Worm (Caenorhabditis elegans) whole organism, L2 larva: ENCODE data around the gene fbxc-51.

ENCODE experiments used
- C34F6.9 ChIP-seq: fragments of 150-350 bp; optimal IDR thresholded peaks from 2 replicates; lab custom pipeline; 2014; ENCODE audit warnings: missing biosample characterization, missing genetic modification characterization
- F13H6.1 ChIP-seq: sonication (generic microtip); optimal IDR thresholded peaks from 2 replicates; lab custom pipeline; 2016; ENCODE audit warnings: missing genetic modification characterization, missing compliant biosample characterization
- Y55F3AM.14 ChIP-seq: fragments of 200-800 bp; sonication (Bioruptor generic); optimal IDR thresholded peaks from 2 replicates; lab custom pipeline; 2018; ENCODE audit warnings: mild to moderate bottlenecking, missing genetic modification characterization, missing compliant biosample characterization
- aly-2 ChIP-seq: fragments of 150-350 bp; optimal IDR thresholded peaks from 2 replicates; lab custom pipeline; 2014; ENCODE audit warnings: missing biosample characterization, missing genetic modification characterization
- ama-1 ChIP-seq: fragments of 150-350 bp; optimal IDR thresholded peaks from 2 replicates; lab custom pipeline; 2018; ENCODE audit warnings: inconsistent platforms
- blmp-1 ChIP-seq: sonication (generic microtip); optimal IDR thresholded peaks from 2 replicates; lab custom pipeline; 2017; ENCODE audit warnings: missing genetic modification characterization, mild to moderate bottlenecking, missing compliant biosample characterization, antibody characterized with exemption, moderate library complexity; ENCODE audit not compliant: insufficient read depth
- ceh-16 ChIP-seq: fragments of 150-350 bp; optimal IDR thresholded peaks from 2 replicates; lab custom pipeline; 2014; ENCODE audit warnings: missing biosample characterization, missing genetic modification characterization
- ceh-82 ChIP-seq: fragments of 150-350 bp; optimal IDR thresholded peaks from 2 replicates; lab custom pipeline; 2014; ENCODE audit warnings: missing biosample characterization, missing genetic modification characterization
- crh-2 ChIP-seq: sonication (generic microtip); optimal IDR thresholded peaks from 2 replicates; lab custom pipeline; 2017; ENCODE audit warnings: missing biosample characterization, missing genetic modification characterization
- dmd-4 ChIP-seq: sonication (generic microtip); optimal IDR thresholded peaks from 2 replicates; lab custom pipeline; 2017; ENCODE audit warnings: missing biosample characterization, missing genetic modification characterization
- egl-27 ChIP-seq: sonication (generic microtip); optimal IDR thresholded peaks from 3 replicates; lab custom pipeline; 2017; ENCODE audit warnings: missing biosample characterization, missing genetic modification reagents, missing genetic modification characterization
- elt-3 ChIP-seq: sonication (generic microtip); optimal IDR thresholded peaks from 2 replicates; lab custom pipeline; 2017; ENCODE audit warnings: missing biosample characterization, missing genetic modification characterization
- fos-1 ChIP-seq: fragments of 150-350 bp; optimal IDR thresholded peaks from 2 replicates; lab custom pipeline; 2014; ENCODE audit warnings: missing biosample characterization, missing genetic modification characterization
- gmeb-1 ChIP-seq: fragments of 150-350 bp; optimal IDR thresholded peaks from 2 replicates; lab custom pipeline; 2014; ENCODE audit warnings: missing biosample characterization, missing genetic modification characterization
- lin-13 ChIP-seq: fragments of 150-350 bp; optimal IDR thresholded peaks from 2 replicates; lab custom pipeline; 2014; ENCODE audit warnings: missing biosample characterization, missing genetic modification reagents, missing genetic modification characterization
- lin-39 ChIP-seq: fragments of 150-350 bp; optimal IDR thresholded peaks from 2 replicates; lab custom pipeline; 2014; ENCODE audit warnings: missing biosample characterization, missing genetic modification reagents, missing genetic modification characterization
- lsy-2 ChIP-seq, 2 experiments: fragments of 150-350 bp in 1 of 2; sonication (generic microtip) in 1 of 2; optimal IDR thresholded peaks; 2 replicates each; lab custom pipeline; 2014 to 2017; ENCODE audit warnings: missing biosample characterization in 2 of 2, missing genetic modification characterization in 2 of 2
- mab-5 ChIP-seq: fragments of 150-350 bp; optimal IDR thresholded peaks from 2 replicates; lab custom pipeline; 2014; ENCODE audit warnings: missing biosample characterization, missing genetic modification characterization
- nhr-11 ChIP-seq: fragments of 150-350 bp; optimal IDR thresholded peaks from 2 replicates; lab custom pipeline; 2014; ENCODE audit warnings: missing biosample characterization, missing genetic modification characterization
- nhr-129 ChIP-seq: fragments of 150-350 bp; optimal IDR thresholded peaks from 2 replicates; lab custom pipeline; 2014; ENCODE audit warnings: missing biosample characterization, missing genetic modification characterization
- nhr-237 ChIP-seq: fragments of 150-350 bp; optimal IDR thresholded peaks from 2 replicates; lab custom pipeline; 2014; ENCODE audit warnings: missing biosample characterization, missing genetic modification characterization
- nhr-25 ChIP-seq: fragments of 150-350 bp; sonication (generic microtip); optimal IDR thresholded peaks from 3 replicates; lab custom pipeline; 2014; ENCODE audit warnings: missing biosample characterization, missing genetic modification characterization
- nhr-6 ChIP-seq: fragments of 150-350 bp; optimal IDR thresholded peaks from 2 replicates; lab custom pipeline; 2014; ENCODE audit warnings: missing biosample characterization, missing genetic modification characterization
- nhr-77 ChIP-seq: fragments of 150-350 bp; optimal IDR thresholded peaks from 2 replicates; lab custom pipeline; 2014; ENCODE audit warnings: missing biosample characterization, missing genetic modification characterization
- peb-1 ChIP-seq: fragments of 150-350 bp; optimal IDR thresholded peaks from 2 replicates; lab custom pipeline; 2014; ENCODE audit warnings: missing biosample characterization, missing genetic modification characterization
- sem-4 ChIP-seq: fragments of 150-350 bp; optimal IDR thresholded peaks from 2 replicates; lab custom pipeline; 2014; ENCODE audit warnings: missing biosample characterization, missing genetic modification reagents, missing genetic modification characterization
- skn-1 ChIP-seq: sonication (generic microtip); optimal IDR thresholded peaks from 2 replicates; lab custom pipeline; 2017; ENCODE audit warnings: missing biosample characterization, missing genetic modification characterization
- sma-3 ChIP-seq: sonication (generic microtip); optimal IDR thresholded peaks from 2 replicates; lab custom pipeline; 2016; ENCODE audit warnings: missing genetic modification reagents, missing genetic modification characterization, missing compliant biosample characterization
- sma-9 ChIP-seq, 2 experiments: fragments of 150-350 bp in 1 of 2; sonication (generic microtip) in 1 of 2; optimal IDR thresholded peaks; 2 replicates each; lab custom pipeline; 2014 to 2016; ENCODE audit warnings: missing genetic modification characterization in 2 of 2, mild to moderate bottlenecking in 1 of 2, missing biosample characterization in 1 of 2, missing compliant biosample characterization in 1 of 2, missing genetic modification reagents in 1 of 2, moderate library complexity in 1 of 2
- snpc-4 ChIP-seq: fragments of 150-350 bp; optimal IDR thresholded peaks from 2 replicates; lab custom pipeline; 2014; ENCODE audit warnings: missing biosample characterization, missing genetic modification characterization
- unc-39 ChIP-seq: fragments of 150-350 bp; optimal IDR thresholded peaks from 2 replicates; lab custom pipeline; 2014; ENCODE audit warnings: missing biosample characterization, missing genetic modification characterization
- unc-55 ChIP-seq: fragments of 150-350 bp; sonication (generic microtip); optimal IDR thresholded peaks from 3 replicates; lab custom pipeline; 2014; ENCODE audit warnings: missing biosample characterization, missing genetic modification reagents, missing genetic modification characterization
- unc-62 ChIP-seq: fragments of 150-350 bp; optimal IDR thresholded peaks from 2 replicates; lab custom pipeline; 2014; ENCODE audit warnings: missing biosample characterization, missing genetic modification reagents, missing genetic modification characterization
- zag-1 ChIP-seq: fragments of 150-350 bp; optimal IDR thresholded peaks from 2 replicates; lab custom pipeline; 2014; ENCODE audit warnings: missing biosample characterization, missing genetic modification characterization
- ztf-1 ChIP-seq: fragments of 200-800 bp; sonication (Bioruptor generic); conservative IDR thresholded peaks from 2 replicates; pipeline ENCODE4 v1.3.6; 2022; ENCODE audit warnings: missing genetic modification characterization, missing compliant biosample characterization
- ztf-11 ChIP-seq: sonication (generic microtip); optimal IDR thresholded peaks from 2 replicates; lab custom pipeline; 2017; ENCODE audit warnings: missing biosample characterization, missing genetic modification characterization

fbxc-51 gene

ce11 chrII:872993-873787 is 4.6 kb downstream of the fbxc-51 start, which contains the start of gene alg-2:
TSS of gene alg-2 (plus strand) at chrII:873212.
- TF ChIP-seq lsy-2 (tag; optimal IDR thresholded peaks at IDR 0.05; lab: Kevin White, UChicago) (peak in 1 of 2 experiments; percentile 67), snpc-4 (tag; lab: Kevin White, UChicago) (no peak), unc-62 (GFP tag; lab: Kevin White, UChicago) (no peak), nhr-11 (tag; lab: Kevin White, UChicago) (no peak), sem-4 (tag; lab: Kevin White, UChicago) (peak; percentile 15), sma-3 (no peak), nhr-129 (tag; lab: Kevin White, UChicago) (peak; percentile 23), ceh-82 (tag; lab: Kevin White, UChicago) (no peak), nhr-237 (tag; lab: Kevin White, UChicago) (no peak), mab-5 (tag; lab: Kevin White, UChicago) (peak; percentile 36), F13H6.1 (tag; lab: Kevin White, UChicago) (peak; percentile 26), aly-2 (no peak), zag-1 (tag; lab: Kevin White, UChicago) (peak; percentile 31), lin-13 (GFP tag; lab: Kevin White, UChicago) (peak; percentile 31), C34F6.9 (tag; lab: Kevin White, UChicago) (peak; percentile 52), gmeb-1 (tag; lab: Kevin White, UChicago) (peak; percentile 31), unc-55 (GFP tag; lab: Kevin White, UChicago) (peak; percentile 67), crh-2 (peak; percentile 44), nhr-25 (no peak), lin-39 (no peak), ceh-16 (no peak), Y55F3AM.14 (GFP tag; lab: Kevin White, UChicago) (no peak), fos-1 (tag; lab: Kevin White, UChicago) (peak; percentile 29), peb-1 (tag; lab: Kevin White, UChicago) (no peak), sma-9 (GFP tag; optimal IDR thresholded peaks at IDR 0.05; lab: Kevin White, UChicago) (peak; percentile 6), sma-9 (tag; optimal IDR thresholded peaks at IDR 0.05; lab: Kevin White, UChicago) (no peak)
- TF ChIP-seq, all 48 proteins: peak for 13

- TF ChIP-seq unc-39 (no peak), C34F6.9 (tag; lab: Kevin White, UChicago) (no peak), lsy-2 (tag; optimal IDR thresholded peaks at IDR 0.05; lab: Kevin White, UChicago) (no peak), snpc-4 (tag; lab: Kevin White, UChicago) (no peak), ztf-1 (GFP tag; lab: Robert Waterston, UW) (no peak), elt-3 (tag; lab: Kevin White, UChicago) (no peak), nhr-129 (tag; lab: Kevin White, UChicago) (no peak), nhr-6 (tag; lab: Kevin White, UChicago) (no peak), nhr-77 (tag; lab: Kevin White, UChicago) (no peak), skn-1 (tag; lab: Kevin White, UChicago) (no peak), dmd-4 (tag; lab: Kevin White, UChicago) (no peak), blmp-1 (no peak)
These were observed 7.1 kb downstream of the fbxc-51 start for ce11 chrII:875739-876138.

- TF ChIP-seq blmp-1 (no peak), ama-1 (lab: Kevin White, UChicago) (no peak), crh-2 (peak; percentile 16), egl-27 (tag; lab: Kevin White, UChicago) (no peak), ztf-11 (tag; lab: Kevin White, UChicago) (no peak), nhr-237 (tag; lab: Kevin White, UChicago) (no peak), fos-1 (tag; lab: Kevin White, UChicago) (peak; percentile 29), sma-9 (GFP tag; optimal IDR thresholded peaks at IDR 0.05; lab: Kevin White, UChicago) (peak; percentile 38), sma-9 (tag; optimal IDR thresholded peaks at IDR 0.05; lab: Kevin White, UChicago) (no peak)
These were observed 12.1 kb downstream of the fbxc-51 start for ce11 chrII:880666-881226.
